Worm (Caenorhabditis elegans) whole organism, L2 larva: ENCODE measurements around the gene lin-36.

Source experiments
- C34F6.9 ChIP-seq: fragments of 150-350 bp; optimal IDR thresholded peaks from 2 replicates; lab custom pipeline; 2014; ENCODE audit warnings: missing biosample characterization, missing genetic modification characterization
- F13H6.1 ChIP-seq: sonication (generic microtip); optimal IDR thresholded peaks from 2 replicates; lab custom pipeline; 2016; ENCODE audit warnings: missing genetic modification characterization, missing compliant biosample characterization
- ZK546.5 ChIP-seq: sonication (generic microtip); optimal IDR thresholded peaks from 2 replicates; lab custom pipeline; 2017; ENCODE audit warnings: missing biosample characterization, missing genetic modification characterization
- alr-1 ChIP-seq: fragments of 150-350 bp; optimal IDR thresholded peaks from 2 replicates; lab custom pipeline; 2014; ENCODE audit warnings: missing biosample characterization, missing genetic modification characterization
- aly-2 ChIP-seq: fragments of 150-350 bp; optimal IDR thresholded peaks from 2 replicates; lab custom pipeline; 2014; ENCODE audit warnings: missing biosample characterization, missing genetic modification characterization
- ama-1 ChIP-seq: fragments of 150-350 bp; optimal IDR thresholded peaks from 2 replicates; lab custom pipeline; 2018; ENCODE audit warnings: inconsistent platforms
- blmp-1 ChIP-seq: sonication (generic microtip); optimal IDR thresholded peaks from 2 replicates; lab custom pipeline; 2017; ENCODE audit warnings: missing genetic modification characterization, mild to moderate bottlenecking, missing compliant biosample characterization, antibody characterized with exemption, moderate library complexity; ENCODE audit not compliant: insufficient read depth
- ceh-16 ChIP-seq: fragments of 150-350 bp; optimal IDR thresholded peaks from 2 replicates; lab custom pipeline; 2014; ENCODE audit warnings: missing biosample characterization, missing genetic modification characterization
- ceh-82 ChIP-seq: fragments of 150-350 bp; optimal IDR thresholded peaks from 2 replicates; lab custom pipeline; 2014; ENCODE audit warnings: missing biosample characterization, missing genetic modification characterization
- crh-2 ChIP-seq: sonication (generic microtip); optimal IDR thresholded peaks from 2 replicates; lab custom pipeline; 2017; ENCODE audit warnings: missing biosample characterization, missing genetic modification characterization
- dmd-4 ChIP-seq: sonication (generic microtip); optimal IDR thresholded peaks from 2 replicates; lab custom pipeline; 2017; ENCODE audit warnings: missing biosample characterization, missing genetic modification characterization
- egl-27 ChIP-seq: sonication (generic microtip); optimal IDR thresholded peaks from 3 replicates; lab custom pipeline; 2017; ENCODE audit warnings: missing biosample characterization, missing genetic modification reagents, missing genetic modification characterization
- fos-1 ChIP-seq: fragments of 150-350 bp; optimal IDR thresholded peaks from 2 replicates; lab custom pipeline; 2014; ENCODE audit warnings: missing biosample characterization, missing genetic modification characterization
- gmeb-1 ChIP-seq: fragments of 150-350 bp; optimal IDR thresholded peaks from 2 replicates; lab custom pipeline; 2014; ENCODE audit warnings: missing biosample characterization, missing genetic modification characterization
- lin-11 ChIP-seq: fragments of 150-350 bp; sonication (generic microtip); optimal IDR thresholded peaks from 2 replicates; lab custom pipeline; 2014; ENCODE audit warnings: missing biosample characterization, missing genetic modification characterization, inconsistent platforms, mixed read lengths
- lin-13 ChIP-seq: fragments of 150-350 bp; optimal IDR thresholded peaks from 2 replicates; lab custom pipeline; 2014; ENCODE audit warnings: missing biosample characterization, missing genetic modification reagents, missing genetic modification characterization
- lin-39 ChIP-seq: fragments of 150-350 bp; optimal IDR thresholded peaks from 2 replicates; lab custom pipeline; 2014; ENCODE audit warnings: missing biosample characterization, missing genetic modification reagents, missing genetic modification characterization
- lsy-2 ChIP-seq, 2 experiments: fragments of 150-350 bp in 1 of 2; sonication (generic microtip) in 1 of 2; optimal IDR thresholded peaks; 2 replicates each; lab custom pipeline; 2014 to 2017; ENCODE audit warnings: missing biosample characterization in 2 of 2, missing genetic modification characterization in 2 of 2
- mbf-1 ChIP-seq: sonication (generic microtip); optimal IDR thresholded peaks from 2 replicates; lab custom pipeline; 2017; ENCODE audit warnings: missing biosample characterization, missing genetic modification characterization
- mdl-1 ChIP-seq, 2 experiments: fragments of 150-350 bp in 1 of 2; sonication (generic microtip) in 1 of 2; optimal IDR thresholded peaks; 2 replicates each; lab custom pipeline; 2017; ENCODE audit warnings: missing biosample characterization in 2 of 2, missing genetic modification characterization in 2 of 2
- nhr-10 ChIP-seq: sonication (generic microtip); optimal IDR thresholded peaks from 2 replicates; lab custom pipeline; 2017; ENCODE audit warnings: missing biosample characterization, missing genetic modification characterization
- nhr-25 ChIP-seq: fragments of 150-350 bp; sonication (generic microtip); optimal IDR thresholded peaks from 3 replicates; lab custom pipeline; 2014; ENCODE audit warnings: missing biosample characterization, missing genetic modification characterization
- nhr-6 ChIP-seq: fragments of 150-350 bp; optimal IDR thresholded peaks from 2 replicates; lab custom pipeline; 2014; ENCODE audit warnings: missing biosample characterization, missing genetic modification characterization
- nhr-77 ChIP-seq: fragments of 150-350 bp; optimal IDR thresholded peaks from 2 replicates; lab custom pipeline; 2014; ENCODE audit warnings: missing biosample characterization, missing genetic modification characterization
- sem-4 ChIP-seq: fragments of 150-350 bp; optimal IDR thresholded peaks from 2 replicates; lab custom pipeline; 2014; ENCODE audit warnings: missing biosample characterization, missing genetic modification reagents, missing genetic modification characterization
- skn-1 ChIP-seq: sonication (generic microtip); optimal IDR thresholded peaks from 2 replicates; lab custom pipeline; 2017; ENCODE audit warnings: missing biosample characterization, missing genetic modification characterization
- sma-3 ChIP-seq: sonication (generic microtip); optimal IDR thresholded peaks from 2 replicates; lab custom pipeline; 2016; ENCODE audit warnings: missing genetic modification reagents, missing genetic modification characterization, missing compliant biosample characterization
- sma-9 ChIP-seq, 2 experiments: fragments of 150-350 bp in 1 of 2; sonication (generic microtip) in 1 of 2; optimal IDR thresholded peaks; 2 replicates each; lab custom pipeline; 2014 to 2016; ENCODE audit warnings: missing genetic modification characterization in 2 of 2, mild to moderate bottlenecking in 1 of 2, missing biosample characterization in 1 of 2, missing compliant biosample characterization in 1 of 2, missing genetic modification reagents in 1 of 2, moderate library complexity in 1 of 2
- snpc-4 ChIP-seq: fragments of 150-350 bp; optimal IDR thresholded peaks from 2 replicates; lab custom pipeline; 2014; ENCODE audit warnings: missing biosample characterization, missing genetic modification characterization
- unc-39 ChIP-seq: fragments of 150-350 bp; optimal IDR thresholded peaks from 2 replicates; lab custom pipeline; 2014; ENCODE audit warnings: missing biosample characterization, missing genetic modification characterization
- unc-55 ChIP-seq: fragments of 150-350 bp; sonication (generic microtip); optimal IDR thresholded peaks from 3 replicates; lab custom pipeline; 2014; ENCODE audit warnings: missing biosample characterization, missing genetic modification reagents, missing genetic modification characterization
- zag-1 ChIP-seq: fragments of 150-350 bp; optimal IDR thresholded peaks from 2 replicates; lab custom pipeline; 2014; ENCODE audit warnings: missing biosample characterization, missing genetic modification characterization
- ztf-1 ChIP-seq: fragments of 200-800 bp; sonication (Bioruptor generic); conservative IDR thresholded peaks from 2 replicates; pipeline ENCODE4 v1.3.6; 2022; ENCODE audit warnings: missing genetic modification characterization, missing compliant biosample characterization
- ztf-11 ChIP-seq: sonication (generic microtip); optimal IDR thresholded peaks from 2 replicates; lab custom pipeline; 2017; ENCODE audit warnings: missing biosample characterization, missing genetic modification characterization
- ztf-4 ChIP-seq: fragments of 150-350 bp; optimal IDR thresholded peaks from 2 replicates; lab custom pipeline; 2014; ENCODE audit warnings: missing biosample characterization, missing genetic modification characterization

Gene lin-36

ce11 chrIII:8042775-8043174 is 22.1 kb upstream of the lin-36 start, which contains the start of gene K12H4.6:
Gene K12H4.6 (minus strand): TSS chrIII:8042875.
- TF ChIP-seq egl-27 (tag; lab: Kevin White, UChicago) (no peak), ceh-16 (no peak), nhr-6 (tag; lab: Kevin White, UChicago) (no peak), ama-1 (lab: Kevin White, UChicago) (no peak), aly-2 (tag; lab: Kevin White, UChicago) (no peak), ceh-82 (tag; lab: Kevin White, UChicago) (no peak), sem-4 (tag; lab: Kevin White, UChicago) (no peak), fos-1 (tag; lab: Kevin White, UChicago) (no peak), nhr-10 (tag; lab: Kevin White, UChicago) (no peak)

- no peak for TF ChIP-seq aly-2 (tag; lab: Kevin White, UChicago)
- no peak for TF ChIP-seq ztf-11 (tag; lab: Kevin White, UChicago)
- TF ChIP-seq fos-1 (tag; lab: Kevin White, UChicago): no peak
- TF ChIP-seq unc-39 (tag; lab: Kevin White, UChicago): no peak
- TF ChIP-seq gmeb-1 (tag; lab: Kevin White, UChicago): no peak
- no peak for TF ChIP-seq ceh-82 (tag; lab: Kevin White, UChicago)
- TF ChIP-seq ztf-1 (GFP tag; lab: Robert Waterston, UW): no peak
- TF ChIP-seq mdl-1 (tag; optimal IDR thresholded peaks at IDR 0.05; lab: Kevin White, UChicago): no peak
- no peak for TF ChIP-seq crh-2 (tag; lab: Kevin White, UChicago)
- no peak for TF ChIP-seq lin-11 (tag; lab: Kevin White, UChicago)
- no peak for TF ChIP-seq lsy-2 (tag; optimal IDR thresholded peaks at IDR 0.05; lab: Kevin White, UChicago)
- TF ChIP-seq nhr-25 (tag; lab: Kevin White, UChicago): no peak
- no peak for TF ChIP-seq sma-9 (GFP tag; optimal IDR thresholded peaks at IDR 0.05; lab: Kevin White, UChicago)
- TF ChIP-seq sma-9 (tag; optimal IDR thresholded peaks at IDR 0.05; lab: Kevin White, UChicago): no peak
- no peak for TF ChIP-seq lin-13 (GFP tag; lab: Kevin White, UChicago)
- no peak for TF ChIP-seq zag-1 (tag; lab: Kevin White, UChicago)
- TF ChIP-seq sma-3 (GFP tag; lab: Kevin White, UChicago): no peak
These were observed 17.3 kb upstream of the lin-36 start, which contains the start of gene dpf-6 for ce11 chrIII:8037941-8038340. Gene dpf-6 (plus strand): TSS chrIII:8038241.

- no peak for TF ChIP-seq mdl-1 (tag; optimal IDR thresholded peaks at IDR 0.05; lab: Kevin White, UChicago)
- peak; percentile 58 for TF ChIP-seq sma-9 (GFP tag; optimal IDR thresholded peaks at IDR 0.05; lab: Kevin White, UChicago)
- no peak for TF ChIP-seq sma-9 (tag; optimal IDR thresholded peaks at IDR 0.05; lab: Kevin White, UChicago)
- no peak for TF ChIP-seq nhr-77 (tag; lab: Kevin White, UChicago)
- TF ChIP-seq blmp-1 (tag; lab: Kevin White, UChicago): peak; percentile 2
These were observed 15.8 kb upstream of the lin-36 start for ce11 chrIII:8036497-8036896.

ce11 chrIII:8036050-8036449 is 15.4 kb upstream of the lin-36 start:
- TF ChIP-seq ZK546.5 (no peak), ceh-16 (no peak), lin-39 (tag; lab: Kevin White, UChicago) (no peak), dmd-4 (no peak), lin-11 (tag; lab: Kevin White, UChicago) (no peak), C34F6.9 (tag; lab: Kevin White, UChicago) (no peak), lin-13 (GFP tag; lab: Kevin White, UChicago) (no peak), snpc-4 (no peak), sma-3 (GFP tag; lab: Kevin White, UChicago) (no peak), nhr-25 (tag; lab: Kevin White, UChicago) (peak; percentile 26), alr-1 (tag; lab: Kevin White, UChicago) (no peak), zag-1 (tag; lab: Kevin White, UChicago) (no peak), ztf-4 (tag; lab: Kevin White, UChicago) (no peak), sma-9 (GFP tag; optimal IDR thresholded peaks at IDR 0.05; lab: Kevin White, UChicago) (peak; percentile 19), sma-9 (tag; optimal IDR thresholded peaks at IDR 0.05; lab: Kevin White, UChicago) (no peak), unc-55 (GFP tag; lab: Kevin White, UChicago) (no peak), skn-1 (tag; lab: Kevin White, UChicago) (no peak), mbf-1 (no peak), F13H6.1 (tag; lab: Kevin White, UChicago) (no peak)
